Worm (Caenorhabditis elegans): ENCODE measurements around the gene pals-37.

ce11 chrV:12441420-12441819 lies at the start of gene pals-37:
- TF ChIP-seq ztf-11 (tag; optimal IDR thresholded peaks at IDR 0.05) (no peak), skn-1 (tag; optimal IDR thresholded peaks at IDR 0.05) (no peak), crh-2 (tag; optimal IDR thresholded peaks at IDR 0.05) (no peak), R02D3.7 (tag; optimal IDR thresholded peaks at IDR 0.05) (no peak), elt-1 (tag; optimal IDR thresholded peaks at IDR 0.05) (no peak), nhr-11 (tag; optimal IDR thresholded peaks at IDR 0.05) (no peak), nhr-77 (tag; optimal IDR thresholded peaks at IDR 0.05) (no peak), nhr-12 (tag; optimal IDR thresholded peaks at IDR 0.05) (no peak), lsy-2 (tag; optimal IDR thresholded peaks at IDR 0.05) (no peak), egl-27 (tag; optimal IDR thresholded peaks at IDR 0.05) (no peak)

Measured in whole organism, L2 larva.